Worm (Caenorhabditis elegans) whole organism, L3 larva: Measurements from ENCODE around the gene ubxn-5.

Experiments
- aly-2 ChIP-seq: fragments of 150-350 bp; optimal IDR thresholded peaks from 2 replicates; lab custom pipeline; 2014; ENCODE audit warnings: missing biosample characterization, missing genetic modification characterization
- ama-1 ChIP-seq: fragments of 150-350 bp; optimal IDR thresholded peaks from 2 replicates; lab custom pipeline; 2018
- ceh-16 ChIP-seq: sonication (generic microtip); optimal IDR thresholded peaks from 2 replicates; lab custom pipeline; 2017; ENCODE audit warnings: missing biosample characterization, missing genetic modification characterization
- egl-27 ChIP-seq: sonication (generic microtip); optimal IDR thresholded peaks from 4 replicates; lab custom pipeline; 2017; ENCODE audit warnings: missing biosample characterization, missing genetic modification reagents, missing genetic modification characterization
- elt-3 ChIP-seq, 3 experiments: fragments of 150-350 bp in 1 of 3; sonication (generic microtip) in 2 of 3; optimal IDR thresholded peaks; 2 replicates in 2 of 3; 4 replicates in 1 of 3; lab custom pipeline; 2014 to 2017; ENCODE audit warnings: missing biosample characterization in 3 of 3, missing genetic modification characterization in 3 of 3
- jun-1 ChIP-seq: fragments of 150-350 bp; optimal IDR thresholded peaks from 2 replicates; lab custom pipeline; 2014; ENCODE audit warnings: missing biosample characterization, missing genetic modification reagents, missing genetic modification characterization
- mdl-1 ChIP-seq: fragments of 150-350 bp; optimal IDR thresholded peaks from 2 replicates; lab custom pipeline; 2014; ENCODE audit warnings: missing biosample characterization, missing genetic modification characterization
- nhr-12 ChIP-seq: fragments of 150-350 bp; optimal IDR thresholded peaks from 2 replicates; lab custom pipeline; 2014; ENCODE audit warnings: missing biosample characterization, missing genetic modification characterization
- nhr-28 ChIP-seq: fragments of 150-350 bp; optimal IDR thresholded peaks from 2 replicates; lab custom pipeline; 2014; ENCODE audit warnings: missing biosample characterization, missing genetic modification characterization
- nhr-76 ChIP-seq: fragments of 150-350 bp; sonication (generic microtip); optimal IDR thresholded peaks from 5 replicates; lab custom pipeline; 2014; ENCODE audit warnings: missing biosample characterization, missing genetic modification characterization
- pqm-1 ChIP-seq: fragments of 150-350 bp; optimal IDR thresholded peaks from 2 replicates; lab custom pipeline; 2017; ENCODE audit warnings: missing biosample characterization, missing genetic modification characterization, inconsistent platforms
- tbx-2 ChIP-seq: sonication (generic microtip); optimal IDR thresholded peaks from 2 replicates; lab custom pipeline; 2016; ENCODE audit warnings: mild to moderate bottlenecking, missing genetic modification characterization, missing compliant biosample characterization
- ztf-11 ChIP-seq: fragments of 150-350 bp; optimal IDR thresholded peaks from 2 replicates; lab custom pipeline; 2014; ENCODE audit warnings: missing biosample characterization, missing genetic modification characterization

- TF ChIP-seq mdl-1 (tag; lab: Kevin White, UChicago) (no peak), elt-3 (tag; optimal IDR thresholded peaks at IDR 0.05; lab: Kevin White, UChicago) (no peak), ama-1 (lab: Kevin White, UChicago) (no peak), ceh-16 (tag; lab: Kevin White, UChicago) (no peak), nhr-12 (tag; lab: Kevin White, UChicago) (no peak), ztf-11 (tag; lab: Kevin White, UChicago) (no peak), aly-2 (tag; lab: Kevin White, UChicago) (no peak), egl-27 (tag; lab: Kevin White, UChicago) (no peak), jun-1 (no peak), tbx-2 (no peak), nhr-76 (tag; lab: Kevin White, UChicago) (no peak), pqm-1 (tag; lab: Kevin White, UChicago) (no peak), nhr-28 (no peak)
Observed at ce11 chrII:10270052-10270451, 35.8 kb upstream of the ubxn-5 start, which contains the start of gene F54B3.2.
